Worm (Caenorhabditis elegans) whole organism, mixed stage, embryonic: ENCODE results near the gene far-8.
A peak's percentile ranks its signal among the peaks of the same experiment; 100 is the strongest.

ENCODE experiments used
- ceh-83 ChIP-seq: fragments of 200-800 bp; sonication (Bioruptor generic); optimal IDR thresholded peaks from 2 replicates; lab custom pipeline; 2018; ENCODE audit warnings: mild to moderate bottlenecking, missing genetic modification characterization, missing compliant biosample characterization
- lsy-2 ChIP-seq: fragments of 150-350 bp; optimal IDR thresholded peaks from 2 replicates; lab custom pipeline; 2014; ENCODE audit warnings: missing biosample characterization, missing genetic modification characterization
- mls-2 ChIP-seq: sonication (generic microtip); optimal IDR thresholded peaks from 2 replicates; lab custom pipeline; 2016; ENCODE audit warnings: mild to moderate bottlenecking, missing genetic modification characterization, moderate library complexity, missing compliant biosample characterization
- nhr-237 ChIP-seq: fragments of 150-350 bp; optimal IDR thresholded peaks from 2 replicates; lab custom pipeline; 2014; ENCODE audit warnings: missing biosample characterization, missing genetic modification characterization
- unc-62 ChIP-seq: fragments of 150-350 bp; optimal IDR thresholded peaks from 2 replicates; lab custom pipeline; 2014; ENCODE audit warnings: missing biosample characterization, missing genetic modification reagents, missing genetic modification characterization

DNA sequence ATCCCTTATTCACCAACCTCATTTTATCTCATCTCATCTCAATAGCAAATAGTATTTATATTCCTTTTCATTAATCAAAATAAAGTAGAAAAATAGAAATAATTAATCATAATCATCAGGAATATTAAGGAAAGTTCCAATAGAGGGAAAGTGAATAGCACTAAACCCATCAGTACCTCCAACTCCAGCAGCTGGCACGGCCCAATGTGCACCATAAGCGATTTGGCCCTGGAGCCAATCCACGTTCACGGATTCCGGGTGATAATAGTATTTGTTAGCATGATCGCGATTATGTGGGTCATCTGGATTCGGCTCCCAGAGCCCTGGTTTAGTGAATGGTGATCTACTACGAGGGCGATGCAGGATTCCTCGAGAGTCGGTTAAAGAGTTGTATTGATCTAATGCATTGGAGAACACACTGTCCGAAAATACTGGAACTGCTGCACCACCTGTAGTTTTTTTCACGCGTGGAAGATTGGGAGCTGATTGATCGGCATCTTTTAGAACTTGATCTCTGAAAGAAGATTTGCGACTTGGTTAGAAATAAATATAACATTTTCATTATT, 6.9 kb upstream of the far-8 start:
- TF ChIP-seq mls-2 (tag; lab: Kevin White, UChicago) (peak; percentile 79), lsy-2 (tag; lab: Kevin White, UChicago) (peak; percentile 4), nhr-237 (tag; lab: Kevin White, UChicago) (peak; percentile 60), unc-62 (GFP tag; lab: Kevin White, UChicago) (peak; percentile 14), ceh-83 (peak; percentile 64)
